Worm (Caenorhabditis elegans): ENCODE data around the gene npr-16.

npr-16 gene

ce11 chrX:3566856-3567255 is 48.3 kb downstream of the npr-16 start (continued):
- TF ChIP-seq lin-54 (GFP tag; optimal IDR thresholded peaks at IDR 0.05) = no peak
- 0 out of 2 replicates have a peak, but pooled peaks have one; percentile 71 for TF ChIP-seq madf-3 (GFP tag; IDR thresholded peaks at IDR 0.05)
- peak in 1 of 2 experiments; percentile 4 for TF ChIP-seq let-607 (tag; optimal IDR thresholded peaks at IDR 0.05)
- TF ChIP-seq hsf-1 (GFP tag; IDR thresholded peaks at IDR 0.05) = no peak

DNA sequence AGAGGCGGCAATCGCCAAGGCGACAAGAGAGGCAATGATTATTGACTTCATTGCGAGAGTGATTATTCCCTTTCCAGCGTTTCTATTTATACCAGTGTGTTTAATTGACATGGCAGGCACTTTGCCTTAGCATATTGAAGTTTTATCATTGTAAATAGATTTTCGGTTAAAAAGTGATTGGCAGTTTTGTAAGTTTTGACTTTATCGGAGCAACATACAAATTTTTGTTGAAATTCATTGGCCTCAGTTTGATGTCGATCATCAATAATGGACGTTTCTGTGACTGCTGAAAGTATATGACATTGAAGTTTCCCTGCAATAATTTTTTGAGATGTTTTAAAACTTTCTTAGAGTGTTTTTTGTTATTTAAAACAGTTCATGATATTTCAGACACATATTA is 53.9 kb downstream of the npr-16 start, which contains the start of gene vit-3:
Gene vit-3, minus strand, starts transcription at position 60 of the 400 bp plus-strand sequence.
- TF ChIP-seq akir-1 (GFP tag; optimal IDR thresholded peaks at IDR 0.05) (no peak), B0035.1 (tag; optimal IDR thresholded peaks at IDR 0.05) (no peak), B0336.3 (GFP tag; IDR thresholded peaks at IDR 0.05) (no peak), lin-35 (GFP tag; optimal IDR thresholded peaks at IDR 0.05) (no peak), F23B12.7 (tag; optimal IDR thresholded peaks at IDR 0.05; ENCODE audit: insufficient read depth) (no peak), nhr-80 (tag; optimal IDR thresholded peaks at IDR 0.05) (peak; percentile 69), K11D2.4 (GFP tag; IDR thresholded peaks at IDR 0.05) (no peak), lin-54 (GFP tag; optimal IDR thresholded peaks at IDR 0.05) (no peak), madf-8 (GFP tag; conservative IDR thresholded peaks at IDR 0.05) (no peak), mcd-1 (GFP tag; IDR thresholded peaks at IDR 0.05) (no peak), fkh-3 (tag; optimal IDR thresholded peaks at IDR 0.05) (no peak), lag-1 (GFP tag; IDR thresholded peaks at IDR 0.05) (no peak), F10E7.11 (tag; optimal IDR thresholded peaks at IDR 0.05) (no peak), dpff-1 (tag; optimal IDR thresholded peaks at IDR 0.05) (no peak), madf-10 (tag; optimal IDR thresholded peaks at IDR 0.05) (no peak), ekl-4 (GFP tag; IDR thresholded peaks at IDR 0.05) (no peak), ztf-22 (GFP tag; optimal IDR thresholded peaks at IDR 0.05) (peak; percentile 32), ztf-3 (GFP tag; optimal IDR thresholded peaks at IDR 0.05) (no peak), ets-4 (GFP tag; optimal IDR thresholded peaks at IDR 0.05) (no peak), C17E4.6 (GFP tag; IDR thresholded peaks at IDR 0.05) (no peak), ZK185.1 (tag; optimal IDR thresholded peaks at IDR 0.05; ENCODE audit: poor library complexity, severe bottlenecking) (no peak), atf-7 (tag; optimal IDR thresholded peaks at IDR 0.05) (peak; percentile 13), let-607 (tag; optimal IDR thresholded peaks at IDR 0.05) (peak; percentile 67 to 70), tbx-9 (tag; optimal IDR thresholded peaks at IDR 0.05; ENCODE audit: borderline replicate concordance) (no peak)

- TF ChIP-seq ztf-25 (GFP tag; IDR thresholded peaks at IDR 0.05) = no peak
- no peak for TF ChIP-seq mcd-1 (GFP tag; IDR thresholded peaks at IDR 0.05)
- no peak for TF ChIP-seq dpff-1 (tag; optimal IDR thresholded peaks at IDR 0.05)
- no peak for TF ChIP-seq ccch-3 (GFP tag; optimal IDR thresholded peaks at IDR 0.05)
- no peak for TF ChIP-seq ceh-79 (tag; optimal IDR thresholded peaks at IDR 0.05)
- no peak for TF ChIP-seq lin-54 (GFP tag; optimal IDR thresholded peaks at IDR 0.05)
- no peak for TF ChIP-seq nhr-179 (tag; optimal IDR thresholded peaks at IDR 0.05)
- no peak for TF ChIP-seq F39B2.1 (GFP tag; IDR thresholded peaks at IDR 0.05)
- TF ChIP-seq K11D2.4 (GFP tag; IDR thresholded peaks at IDR 0.05) = no peak
- no peak for TF ChIP-seq ztf-18 (tag; optimal IDR thresholded peaks at IDR 0.05)
- no peak for TF ChIP-seq mel-28 (tag; optimal IDR thresholded peaks at IDR 0.05; ENCODE audit: borderline replicate concordance)
- no peak for TF ChIP-seq ztf-3 (GFP tag; optimal IDR thresholded peaks at IDR 0.05)
These were observed 54.9 kb downstream of the npr-16 start, which contains the start of gene T27A10.5 for ce11 chrX:3573482-3573881. Gene T27A10.5, minus strand, starts transcription at chrX:3573582.

ce11 chrX:3576239-3576638 is 57.6 kb downstream of the npr-16 start, which contains the start of gene ckc-1:
Gene ckc-1, plus strand, starts transcription at chrX:3576606.
- TF ChIP-seq attf-6 (GFP tag; IDR thresholded peaks at IDR 0.05) = no peak
- no peak for TF ChIP-seq F57C9.4 (tag; optimal IDR thresholded peaks at IDR 0.05)
- peak in 1 of 2 experiments; percentile 11 for TF ChIP-seq let-607 (tag; optimal IDR thresholded peaks at IDR 0.05)
- no peak for TF ChIP-seq B0261.1 (tag; optimal IDR thresholded peaks at IDR 0.05)
- 0 out of 2 replicates have a peak, but pooled peaks have one; percentile 18 for TF ChIP-seq hmg-1.2 (GFP tag; IDR thresholded peaks at IDR 0.05)
- TF ChIP-seq nhr-80 (tag; optimal IDR thresholded peaks at IDR 0.05) = peak; percentile 93

All from whole organism, young adult.